Fruit fly (Drosophila melanogaster): ENCODE measurements around the gene CG8003.
A peak's percentile ranks its signal among the peaks of the same experiment; 100 is the strongest.

Gene CG8003

DNA sequence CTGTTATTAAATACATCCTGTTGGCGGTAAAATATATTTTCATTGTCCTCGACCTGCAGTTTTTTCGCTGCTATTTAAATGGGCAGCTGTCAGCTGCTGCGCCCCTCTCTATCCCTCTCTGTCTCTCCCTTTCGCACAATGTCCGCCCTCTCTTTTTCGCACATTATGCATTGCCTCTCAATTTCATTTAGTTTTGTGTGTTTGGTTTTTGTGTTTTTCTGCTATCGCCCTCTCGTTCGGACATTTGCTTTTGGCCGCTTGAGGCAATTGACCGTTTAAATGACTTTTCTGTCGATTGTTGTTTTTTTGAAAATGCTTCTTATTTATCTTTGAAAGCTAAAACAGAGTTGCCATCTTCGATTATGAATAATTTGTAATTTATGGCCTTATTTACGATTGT lies 13.7 kb downstream of the CG8003 start (continued):
- TF ChIP-seq hkb (optimal IDR thresholded peaks at IDR 0.05) (no peak), hkb (GFP tag; IDR thresholded peaks at IDR 0.05) (no peak), emc (GFP tag; optimal IDR thresholded peaks at IDR 0.05) (no peak), Dek (tag; optimal IDR thresholded peaks at IDR 0.05) (no peak), Hr3 (GFP tag; optimal IDR thresholded peaks at IDR 0.05) (no peak), CG15479 (GFP tag; optimal IDR thresholded peaks at IDR 0.05) (no peak), danr (GFP tag; IDR thresholded peaks at IDR 0.05) (no peak), CHES-1-like (GFP tag; optimal IDR thresholded peaks at IDR 0.05) (no peak), CoRest (tag; optimal IDR thresholded peaks at IDR 0.05) (no peak), Scr (GFP tag; IDR thresholded peaks at IDR 0.05; ENCODE audit: partially characterized antibody) (no peak), sima (GFP tag; optimal IDR thresholded peaks at IDR 0.05) (no peak)

DNA sequence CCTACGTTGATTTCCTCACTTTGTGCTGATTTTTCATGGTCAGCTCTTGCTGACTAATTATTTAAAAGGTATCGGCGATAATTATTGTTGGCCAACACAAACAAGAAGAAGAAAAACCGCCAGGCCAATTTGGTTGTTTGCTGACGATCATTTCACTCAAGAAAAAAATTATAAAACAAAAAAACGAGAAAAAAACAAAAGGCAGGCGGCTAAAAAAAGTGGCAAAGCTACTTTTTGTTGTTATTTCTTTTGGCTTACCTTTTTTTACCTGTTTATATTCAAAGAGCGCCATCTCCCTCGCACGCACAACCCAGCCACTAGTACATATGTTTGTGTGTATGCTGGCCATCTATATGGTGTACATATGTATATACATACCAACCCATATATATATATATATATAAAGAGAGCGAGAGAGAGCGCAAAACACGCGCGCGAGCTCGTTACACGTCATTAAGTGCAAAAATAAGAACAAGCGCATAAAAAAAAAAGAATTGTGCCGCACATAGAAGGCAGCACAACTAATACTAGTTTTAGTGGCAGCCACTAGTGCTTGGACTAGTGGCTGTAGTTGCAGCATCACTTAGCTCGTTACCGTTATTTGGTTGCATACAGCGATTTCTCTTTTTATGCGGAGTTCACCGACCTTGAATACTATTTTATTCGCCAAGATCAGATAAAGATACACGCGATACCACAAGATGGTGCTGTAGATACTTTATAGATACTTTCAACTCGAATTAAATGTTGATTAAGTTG lies 14.5 kb downstream of the CG8003 start:
- TF ChIP-seq Drgx (GFP tag; IDR thresholded peaks at IDR 0.05) = peak; percentile 84
- TF ChIP-seq Trl (optimal IDR thresholded peaks at IDR 0.05) = peak in 1 of 2 experiments; percentile 12
- TF ChIP-seq Trl (GFP tag; optimal IDR thresholded peaks at IDR 0.05) = no peak
- peak; percentile 70; the same call in 1 of the 4 replicates for TF ChIP-seq chinmo (GFP tag; IDR thresholded peaks at IDR 0.05; ENCODE audit: partially characterized antibody)
- TF ChIP-seq sqz (GFP tag; optimal IDR thresholded peaks at IDR 0.05) = peak; percentile 96
- no peak for TF ChIP-seq Scr (GFP tag; IDR thresholded peaks at IDR 0.05; ENCODE audit: partially characterized antibody)
- peak; percentile 18 for TF ChIP-seq lbe (GFP tag; optimal IDR thresholded peaks at IDR 0.05)
- TF ChIP-seq CG4360 (GFP tag; IDR thresholded peaks at IDR 0.05) = peak; percentile 51; the same call in 1 of the 2 replicates
- TF ChIP-seq so (GFP tag; IDR thresholded peaks at IDR 0.05) = 0 out of 3 replicates have a peak, but pooled peaks have one; percentile 55
- TF ChIP-seq B-H2 (GFP tag; optimal IDR thresholded peaks at IDR 0.05) = no peak
- TF ChIP-seq cg (GFP tag; optimal IDR thresholded peaks at IDR 0.05) = peak; percentile 35
- peak; percentile 9 for TF ChIP-seq CG18599 (GFP tag; optimal IDR thresholded peaks at IDR 0.05)
- 0 out of 3 replicates have a peak, but pooled peaks have one; percentile 13 for TF ChIP-seq CG34224 (GFP tag; IDR thresholded peaks at IDR 0.05; ENCODE audit: partially characterized antibody)
- peak in 1 of 2 experiments; percentile 52 for TF ChIP-seq bsh (GFP tag; optimal IDR thresholded peaks at IDR 0.05)
- TF ChIP-seq CG17385 (GFP tag; optimal IDR thresholded peaks at IDR 0.05) = peak; percentile 40
- 0 out of 3 replicates have a peak, but pooled peaks have one; percentile 61 for TF ChIP-seq CG2199 (GFP tag; IDR thresholded peaks at IDR 0.05)
- TF ChIP-seq Med (GFP tag) = peak; percentile 27
- no peak for TF ChIP-seq CG2129 (GFP tag; IDR thresholded peaks at IDR 0.05; ENCODE audit: partially characterized antibody)
- TF ChIP-seq exex (tag; optimal IDR thresholded peaks at IDR 0.05) = peak; percentile 13
- no peak for TF ChIP-seq CG8765 (GFP tag; IDR thresholded peaks at IDR 0.05)
- TF ChIP-seq grn (GFP tag; optimal IDR thresholded peaks at IDR 0.05) = peak; percentile 38
- no peak for TF ChIP-seq CG6175 (GFP tag; IDR thresholded peaks at IDR 0.05)
- no peak for TF ChIP-seq Dbx (GFP tag; IDR thresholded peaks at IDR 0.05)
- TF ChIP-seq CG6813 (GFP tag; optimal IDR thresholded peaks at IDR 0.05) = no peak
- peak; percentile 97 for TF ChIP-seq nom (GFP tag; optimal IDR thresholded peaks at IDR 0.05)
- TF ChIP-seq sd (tag; optimal IDR thresholded peaks at IDR 0.05) = peak; percentile 12
- no peak for TF ChIP-seq Rfx (GFP tag; IDR thresholded peaks at IDR 0.05)
- TF ChIP-seq Adf1 (GFP tag; IDR thresholded peaks at IDR 0.05) = no peak; the same call in 1 of the 2 replicates
- no peak for TF ChIP-seq repo (GFP tag; optimal IDR thresholded peaks at IDR 0.05)
- TF ChIP-seq Dp (GFP tag; optimal IDR thresholded peaks at IDR 0.05) = no peak
- TF ChIP-seq CG10147 (GFP tag; optimal IDR thresholded peaks at IDR 0.05) = no peak

Measured in whole organism, embryonic.